Worm (Caenorhabditis elegans): ENCODE results near the gene rbx-1.

ce11 chrV:9725719-9726118, 35.4 kb upstream of the rbx-1 start:
- TF ChIP-seq unc-3 (GFP tag; conservative IDR thresholded peaks at IDR 0.05), result no peak
- no peak for TF ChIP-seq unc-3 (tag; optimal IDR thresholded peaks at IDR 0.05)
- TF ChIP-seq tbx-7 (tag; optimal IDR thresholded peaks at IDR 0.05), result no peak
- no peak for TF ChIP-seq pag-3 (tag; optimal IDR thresholded peaks at IDR 0.05; ENCODE audit: borderline replicate concordance)
- no peak for TF ChIP-seq nhr-11 (tag; optimal IDR thresholded peaks at IDR 0.05)
